Worm (Caenorhabditis elegans): ENCODE measurements around the gene rol-1.

ce11 chrII:12202281-12202680 is 29.9 kb downstream of the rol-1 start, which contains the start of gene trpp-5:
- TF ChIP-seq peb-1 (tag; optimal IDR thresholded peaks at IDR 0.05), result no peak
- TF ChIP-seq nhr-77 (tag; optimal IDR thresholded peaks at IDR 0.05), result no peak
- TF ChIP-seq unc-39 (tag; optimal IDR thresholded peaks at IDR 0.05), result no peak
- TF ChIP-seq lin-39 (tag; optimal IDR thresholded peaks at IDR 0.05), result no peak
- TF ChIP-seq elt-3 (tag; optimal IDR thresholded peaks at IDR 0.05), result no peak
- no peak for TF ChIP-seq skn-1 (tag; optimal IDR thresholded peaks at IDR 0.05)
